Worm (Caenorhabditis elegans): ENCODE data around the gene F09G8.10.

DNA sequence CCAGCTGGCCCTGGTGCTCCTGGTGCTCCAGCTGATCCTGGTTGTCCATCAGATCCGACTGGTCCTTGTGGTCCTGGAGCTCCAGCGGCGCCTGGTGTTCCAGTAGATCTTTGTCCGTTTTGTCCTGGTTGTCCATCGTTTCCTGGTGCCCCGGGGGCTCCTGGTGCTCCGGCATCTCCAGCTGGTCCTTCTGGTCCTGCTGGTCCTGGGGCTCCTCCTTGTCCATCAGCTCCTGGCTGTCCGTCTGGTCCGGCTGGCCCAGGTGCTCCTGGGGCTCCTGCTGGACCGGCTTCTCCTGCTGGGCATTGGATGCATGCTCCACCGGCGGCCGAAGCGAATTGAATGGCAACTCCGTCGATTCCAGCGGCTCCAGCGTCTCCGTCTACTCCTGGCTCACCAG is 9.4 kb downstream of the F09G8.10 start:
- TF ChIP-seq him-1 (tag; optimal IDR thresholded peaks at IDR 0.05) (no peak), W03F9.2 (tag; optimal IDR thresholded peaks at IDR 0.05) (no peak)
